Fruit fly (Drosophila melanogaster): Measurements from ENCODE around the gene CCT4.

The CCT4 gene

dm6 chr2L:12644301-12644700, 48.4 kb downstream of the CCT4 start:
- peak; percentile 49 for TF ChIP-seq noc (tag; optimal IDR thresholded peaks at IDR 0.05)

dm6 chr2L:12641534-12641933, 51.2 kb downstream of the CCT4 start:
- peak; percentile 37 for TF ChIP-seq noc (tag; optimal IDR thresholded peaks at IDR 0.05)
